Worm (Caenorhabditis elegans): ENCODE measurements around the gene R03A10.5.

R03A10.5 gene

DNA sequence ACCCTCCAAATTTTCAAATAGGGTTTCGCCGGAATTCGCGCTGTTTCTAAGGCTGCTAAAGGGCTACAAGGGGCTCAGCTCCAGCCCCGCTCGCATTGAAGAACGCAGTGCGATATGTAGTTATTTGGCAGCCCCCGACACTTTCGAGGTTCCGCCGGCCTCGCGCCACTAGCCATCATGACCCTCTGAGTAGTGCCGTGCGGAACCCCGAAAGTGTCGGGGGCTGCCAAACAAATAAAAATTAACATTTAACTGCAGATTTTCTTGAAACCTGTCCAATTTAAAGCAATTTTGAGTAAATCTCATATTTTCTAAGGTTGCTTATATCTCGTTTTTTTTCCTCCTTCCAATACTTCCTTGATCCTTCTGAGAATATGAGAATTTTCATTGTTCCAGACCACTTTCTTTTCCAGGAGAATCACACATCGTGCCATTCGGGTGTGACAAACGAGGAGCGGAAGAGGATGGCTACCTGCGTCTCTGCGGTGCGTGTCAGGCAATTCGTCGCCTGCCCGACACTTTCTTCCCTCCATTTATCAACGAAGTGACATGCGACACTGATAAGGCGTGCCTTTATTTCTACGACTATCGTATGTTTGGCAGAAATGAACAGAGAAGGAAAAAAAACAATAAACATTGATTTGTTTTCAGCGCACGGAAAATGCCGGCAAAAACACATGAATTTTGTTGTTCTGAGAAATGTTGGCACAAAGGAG, 22.7 kb upstream of the R03A10.5 start (continued):
- TF ChIP-seq dpl-1 (GFP tag; optimal IDR thresholded peaks at IDR 0.05), result no peak
- TF ChIP-seq F49E8.2 (tag; optimal IDR thresholded peaks at IDR 0.05; ENCODE audit: borderline replicate concordance), result no peak
- no peak for TF ChIP-seq madf-9 (GFP tag; conservative IDR thresholded peaks at IDR 0.05)
- TF ChIP-seq mdl-1 (tag; optimal IDR thresholded peaks at IDR 0.05), result peak; percentile 29 to 67
- no peak for TF ChIP-seq lin-15B (tag; optimal IDR thresholded peaks at IDR 0.05)
- no peak for TF ChIP-seq rbr-2 (tag; optimal IDR thresholded peaks at IDR 0.05)
- 0 out of 2 replicates have a peak, but pooled peaks have one; percentile 11 for TF ChIP-seq hmg-1.1 (GFP tag; IDR thresholded peaks at IDR 0.05)
- peak; percentile 93 for TF ChIP-seq mxl-3 (GFP tag; optimal IDR thresholded peaks at IDR 0.05)
- TF ChIP-seq hlh-30 (tag; optimal IDR thresholded peaks at IDR 0.05; ENCODE audit: insufficient read depth), result peak; percentile 79
- TF ChIP-seq mes-2 (tag; optimal IDR thresholded peaks at IDR 0.05; ENCODE audit: poor library complexity, severe bottlenecking), result peak; percentile 21
- peak; percentile 34 for TF ChIP-seq nhr-102 (tag; optimal IDR thresholded peaks at IDR 0.05)
- TF ChIP-seq dmd-6 (GFP tag; IDR thresholded peaks at IDR 0.05), result peak; percentile 88
- TF ChIP-seq duxl-1 (tag; optimal IDR thresholded peaks at IDR 0.05; ENCODE audit: poor library complexity), result no peak
- no peak for TF ChIP-seq ces-1 (GFP tag; optimal IDR thresholded peaks at IDR 0.05)
- peak in 1 of 2 experiments; percentile 77 for TF ChIP-seq unc-62 (GFP tag; optimal IDR thresholded peaks at IDR 0.05 in 1 of 2)
- no peak for TF ChIP-seq unc-62 (tag; optimal IDR thresholded peaks at IDR 0.05)
- no peak for TF ChIP-seq ZK337.2 (GFP tag; IDR thresholded peaks at IDR 0.05)
- TF ChIP-seq nhr-25 (tag; optimal IDR thresholded peaks at IDR 0.05; ENCODE audit: borderline replicate concordance, insufficient read depth), result no peak
- TF ChIP-seq ztf-11 (tag; optimal IDR thresholded peaks at IDR 0.05), result no peak
- TF ChIP-seq attf-4 (tag; optimal IDR thresholded peaks at IDR 0.05), result no peak
- peak; percentile 76 for TF ChIP-seq nhr-77 (tag; optimal IDR thresholded peaks at IDR 0.05)
- no peak for TF ChIP-seq lin-29 (GFP tag; IDR thresholded peaks at IDR 0.05)
- TF ChIP-seq dmd-8 (GFP tag; IDR thresholded peaks at IDR 0.05), result no peak
- TF ChIP-seq D1046.2 (GFP tag; IDR thresholded peaks at IDR 0.05), result no peak

DNA sequence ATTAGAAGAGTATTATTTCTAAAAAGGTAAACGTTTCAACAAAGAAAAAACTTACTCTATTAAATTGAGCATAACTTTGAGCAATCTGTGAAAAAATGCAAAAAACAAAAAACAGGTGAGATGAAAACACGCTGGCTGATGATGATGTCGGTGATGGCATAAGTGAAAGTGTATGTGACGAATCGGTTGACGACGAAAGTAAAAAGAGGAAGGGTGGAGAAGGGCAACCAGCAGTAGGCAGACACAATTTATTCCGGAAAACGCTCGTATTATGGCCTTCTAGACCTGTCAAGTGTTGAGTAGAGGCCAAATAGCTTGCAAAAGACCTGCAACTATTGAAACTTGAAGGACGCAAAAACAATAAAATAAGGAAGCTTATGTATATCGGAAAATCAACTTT, 18.6 kb upstream of the R03A10.5 start, which contains the start of gene nas-13:
Gene nas-13 (minus strand): TSS at position 323 of the 400 bp plus-strand sequence.
- no peak for TF ChIP-seq mes-2 (tag; optimal IDR thresholded peaks at IDR 0.05; ENCODE audit: poor library complexity, severe bottlenecking)
- no peak for TF ChIP-seq nhr-25 (tag; optimal IDR thresholded peaks at IDR 0.05; ENCODE audit: borderline replicate concordance, insufficient read depth)
- TF ChIP-seq ceh-20 (GFP tag; IDR thresholded peaks at IDR 0.05), result no peak
- TF ChIP-seq nhr-28 (tag; optimal IDR thresholded peaks at IDR 0.05), result no peak
- no peak for TF ChIP-seq pha-4 (GFP tag; IDR thresholded peaks at IDR 0.05)
- TF ChIP-seq pha-4 (tag; optimal IDR thresholded peaks at IDR 0.05), result no peak
- TF ChIP-seq nhr-77 (tag; optimal IDR thresholded peaks at IDR 0.05), result no peak
- no peak for TF ChIP-seq madf-5 (GFP tag; IDR thresholded peaks at IDR 0.05)
- no peak for TF ChIP-seq php-3 (GFP tag; IDR thresholded peaks at IDR 0.05)
- no peak for TF ChIP-seq daf-19 (GFP tag; conservative IDR thresholded peaks at IDR 0.05)
- TF ChIP-seq snpc-4 (tag; optimal IDR thresholded peaks at IDR 0.05), result no peak
- TF ChIP-seq ztf-7 (tag; optimal IDR thresholded peaks at IDR 0.05), result no peak
- no peak for TF ChIP-seq lsy-2 (tag; optimal IDR thresholded peaks at IDR 0.05)
- TF ChIP-seq fos-1 (tag; optimal IDR thresholded peaks at IDR 0.05), result no peak
- TF ChIP-seq cey-2 (tag; optimal IDR thresholded peaks at IDR 0.05; ENCODE audit: borderline replicate concordance, insufficient read depth), result no peak
- no peak for TF ChIP-seq T26A8.4 (GFP tag; IDR thresholded peaks at IDR 0.05)
- no peak for TF ChIP-seq F10B5.3 (tag; optimal IDR thresholded peaks at IDR 0.05)
- no peak for TF ChIP-seq spr-3 (GFP tag; optimal IDR thresholded peaks at IDR 0.05)
- TF ChIP-seq mxl-3 (GFP tag; optimal IDR thresholded peaks at IDR 0.05), result no peak
- TF ChIP-seq F44E2.7 (GFP tag; IDR thresholded peaks at IDR 0.05), result no peak
- no peak for TF ChIP-seq fkh-10 (GFP tag; optimal IDR thresholded peaks at IDR 0.05)
